Worm (Caenorhabditis elegans) whole organism, L1 larva: ENCODE results near the gene abcf-1.

ENCODE experiments used
- nhr-12 ChIP-seq: sonication (generic microtip); optimal IDR thresholded peaks from 2 replicates; lab custom pipeline; 2017; ENCODE audit warnings: missing biosample characterization, missing genetic modification characterization
- snpc-4 ChIP-seq: fragments of 150-350 bp; optimal IDR thresholded peaks from 2 replicates; lab custom pipeline; 2014; ENCODE audit warnings: missing biosample characterization, missing genetic modification characterization
- sox-4 ChIP-seq: sonication (generic microtip); optimal IDR thresholded peaks from 2 replicates; lab custom pipeline; 2016; ENCODE audit warnings: missing genetic modification characterization, missing compliant biosample characterization
- sptf-1 ChIP-seq: fragments of 150-350 bp; optimal IDR thresholded peaks from 2 replicates; lab custom pipeline; 2014; ENCODE audit warnings: missing biosample characterization, missing genetic modification characterization
- tbx-2 ChIP-seq: sonication (generic microtip); optimal IDR thresholded peaks from 2 replicates; lab custom pipeline; 2016; ENCODE audit warnings: missing genetic modification characterization, missing compliant biosample characterization

Gene abcf-1

DNA sequence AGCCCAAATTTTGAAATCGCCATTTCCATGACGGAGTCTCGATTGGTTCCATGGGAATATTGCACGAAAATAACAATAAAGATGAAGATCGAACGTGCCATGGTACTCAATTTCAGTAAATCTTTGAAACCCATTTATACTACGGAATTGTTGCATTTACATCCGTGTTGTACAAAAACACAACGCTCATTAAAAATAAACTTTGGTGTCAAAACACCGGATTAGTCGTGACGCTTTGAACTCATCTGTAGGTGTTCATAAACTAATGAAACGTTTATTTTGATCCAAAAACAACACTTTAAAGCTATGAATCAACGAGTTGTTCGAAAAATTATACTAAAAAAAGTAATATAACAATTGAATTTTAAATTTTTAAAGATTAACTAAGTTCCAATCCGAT is 49.1 kb downstream of the abcf-1 start, which contains the start of gene R11D1.4:
TSS of gene R11D1.4 (minus strand) at position 101 of the 400 bp plus-strand sequence.
- TF ChIP-seq nhr-12 (tag; lab: Kevin White, UChicago), result no peak

ce11 chrV:12711999-12712398 is 51.2 kb downstream of the abcf-1 start, which contains the start of gene R11D1.3:
Gene R11D1.3, minus strand, starts transcription at chrV:12712099.
- TF ChIP-seq snpc-4 (tag; lab: Kevin White, UChicago) (no peak), tbx-2 (no peak), sox-4 (tag; lab: Kevin White, UChicago) (no peak), sptf-1 (no peak)
